Worm (Caenorhabditis elegans) whole organism, L4 larva: ENCODE data around the gene anmt-3.

Source experiments
- ama-1 ChIP-seq: fragments of 150-350 bp; optimal IDR thresholded peaks from 2 replicates; lab custom pipeline; 2014; ENCODE audit warnings: inconsistent platforms, mixed read lengths
- ceh-82 ChIP-seq: sonication (generic microtip); optimal IDR thresholded peaks from 2 replicates; lab custom pipeline; 2017; ENCODE audit warnings: missing biosample characterization, missing genetic modification characterization
- ces-1 ChIP-seq: fragments of 150-350 bp; sonication (generic microtip); optimal IDR thresholded peaks from 4 replicates; lab custom pipeline; 2014; ENCODE audit warnings: missing biosample characterization, missing genetic modification reagents, missing genetic modification characterization
- fkh-10 ChIP-seq: fragments of 150-350 bp; optimal IDR thresholded peaks from 2 replicates; lab custom pipeline; 2014; ENCODE audit warnings: missing biosample characterization, missing genetic modification reagents, missing genetic modification characterization
- lin-13 ChIP-seq: fragments of 150-350 bp; optimal IDR thresholded peaks from 2 replicates; lab custom pipeline; 2014; ENCODE audit warnings: missing biosample characterization, missing genetic modification reagents, missing genetic modification characterization
- lin-15B ChIP-seq: fragments of 150-350 bp; sonication (generic microtip); optimal IDR thresholded peaks from 3 replicates; lab custom pipeline; 2014; ENCODE audit warnings: missing biosample characterization, missing genetic modification characterization
- snpc-4 ChIP-seq: fragments of 150-350 bp; optimal IDR thresholded peaks from 2 replicates; lab custom pipeline; 2014; ENCODE audit warnings: missing biosample characterization, missing genetic modification characterization
- unc-62 ChIP-seq, 3 experiments: fragments of 150-350 bp in 1 of 3; sonication (generic microtip); optimal IDR thresholded peaks in 2 of 3; peaks in 1 of 3; 1 replicate in 1 of 3; 2 replicates in 2 of 3; lab custom pipeline; 2014 to 2017; ENCODE audit warnings: missing biosample characterization in 3 of 3, missing genetic modification characterization in 3 of 3, missing genetic modification reagents in 3 of 3, missing genotype in 1 of 3
- ztf-11 ChIP-seq: fragments of 150-350 bp; optimal IDR thresholded peaks from 2 replicates; lab custom pipeline; 2014; ENCODE audit warnings: missing biosample characterization, missing genetic modification characterization

- TF ChIP-seq snpc-4 (tag; lab: Kevin White, UChicago) (no peak), ama-1 (lab: Kevin White, UChicago) (no peak), ztf-11 (tag; lab: Kevin White, UChicago) (no peak), fkh-10 (GFP tag; lab: Kevin White, UChicago) (no peak), lin-15B (tag; lab: Kevin White, UChicago) (no peak), ces-1 (GFP tag; lab: Kevin White, UChicago) (no peak), unc-62 (GFP tag; optimal IDR thresholded peaks at IDR 0.05 in 1 of 2; lab: Kevin White, UChicago) (no peak), unc-62 (tag; optimal IDR thresholded peaks at IDR 0.05; lab: Kevin White, UChicago) (no peak), lin-13 (GFP tag; lab: Kevin White, UChicago) (no peak), ceh-82 (tag; lab: Kevin White, UChicago) (no peak)
Measured at ce11 chrV:9926240-9926639, 31.9 kb downstream of the anmt-3 start, which contains the start of gene C50H2.13.
